Worm (Caenorhabditis elegans) whole organism, L1 larva: ENCODE measurements around the gene R06F6.8.
A peak's percentile ranks its signal among the peaks of the same experiment; 100 is the strongest.

Experiments
- F16B12.6 ChIP-seq: fragments of 150-350 bp; optimal IDR thresholded peaks from 2 replicates; lab custom pipeline; 2014; ENCODE audit warnings: missing biosample characterization, missing genetic modification characterization
- aha-1 ChIP-seq: fragments of 150-350 bp; optimal IDR thresholded peaks from 2 replicates; lab custom pipeline; 2014; ENCODE audit warnings: missing biosample characterization, missing genetic modification characterization
- alr-1 ChIP-seq: fragments of 200-800 bp; sonication (Bioruptor generic); optimal IDR thresholded peaks from 2 replicates; lab custom pipeline; 2018; ENCODE audit warnings: borderline replicate concordance, mild to moderate bottlenecking, missing genetic modification characterization, missing compliant biosample characterization
- aly-2 ChIP-seq: fragments of 150-350 bp; optimal IDR thresholded peaks from 2 replicates; lab custom pipeline; 2014; ENCODE audit warnings: missing biosample characterization, missing genetic modification characterization
- ceh-8 ChIP-seq: fragments of 200-800 bp; sonication (Bioruptor generic); optimal IDR thresholded peaks from 2 replicates; lab custom pipeline; 2018; ENCODE audit warnings: mild to moderate bottlenecking, missing genetic modification characterization, moderate library complexity, missing compliant biosample characterization
- ceh-82 ChIP-seq, 3 experiments: fragments of 150-350 bp in 1 of 3; sonication (generic microtip) in 2 of 3; optimal IDR thresholded peaks; 2 replicates each; lab custom pipeline; 2014 to 2017; ENCODE audit warnings: missing biosample characterization in 3 of 3, missing genetic modification characterization in 3 of 3
- ceh-88 ChIP-seq: fragments of 200-800 bp; sonication (Bioruptor generic); IDR thresholded peaks from 2 replicates; pipeline ENCODE4 v1.3.6; 2022; ENCODE audit warnings: missing genetic modification characterization, missing compliant biosample characterization
- ceh-90 ChIP-seq: sonication (generic microtip); optimal IDR thresholded peaks from 2 replicates; lab custom pipeline; 2016; ENCODE audit warnings: missing genetic modification characterization, missing compliant biosample characterization
- efl-1 ChIP-seq, 4 experiments: fragments of 150-350 bp; optimal IDR thresholded peaks in 3 of 4; peaks in 1 of 4; 1 replicate in 1 of 4; 2 replicates in 3 of 4; lab custom pipeline; 2014; ENCODE audit warnings: missing biosample characterization in 2 of 4, missing genetic modification characterization in 2 of 4, missing genetic modification reagents in 2 of 4
- efl-3 ChIP-seq: fragments of 200-800 bp; sonication (Bioruptor generic); optimal IDR thresholded peaks from 2 replicates; lab custom pipeline; 2018; ENCODE audit warnings: mild to moderate bottlenecking, missing genetic modification characterization, missing compliant biosample characterization
- egl-13 ChIP-seq: sonication (generic microtip); optimal IDR thresholded peaks from 2 replicates; lab custom pipeline; 2016; ENCODE audit warnings: missing genotype, missing genetic modification reagents, missing genetic modification characterization, missing compliant biosample characterization
- egl-27 ChIP-seq, 2 experiments: fragments of 150-350 bp in 1 of 2; sonication (generic microtip); optimal IDR thresholded peaks; 3 replicates each; lab custom pipeline; 2017 to 2018; ENCODE audit warnings: missing biosample characterization in 2 of 2, missing genetic modification characterization in 2 of 2, missing genetic modification reagents in 2 of 2
- elt-3 ChIP-seq, 6 experiments: fragments of 150-350 bp in 1 of 6; sonication (generic microtip); optimal IDR thresholded peaks; 2 replicates each; lab custom pipeline; 2017 to 2018; ENCODE audit warnings: missing biosample characterization in 6 of 6, missing genetic modification characterization in 6 of 6, inconsistent platforms in 1 of 6
- ets-5 ChIP-seq: fragments of 200-800 bp; sonication (Bioruptor generic); IDR thresholded peaks from 2 replicates; pipeline ENCODE4 v1.3.6; 2022; ENCODE audit warnings: missing genetic modification characterization, missing compliant biosample characterization
- fkh-4 ChIP-seq: sonication (generic microtip); optimal IDR thresholded peaks from 2 replicates; lab custom pipeline; 2016; ENCODE audit warnings: missing compliant biosample characterization, missing genetic modification characterization, borderline replicate concordance
- hlh-4 ChIP-seq: sonication (generic microtip); optimal IDR thresholded peaks from 2 replicates; lab custom pipeline; 2016; ENCODE audit warnings: mild to moderate bottlenecking, missing genetic modification characterization, missing compliant biosample characterization
- hpl-2 ChIP-seq: fragments of 150-350 bp; optimal IDR thresholded peaks from 2 replicates; lab custom pipeline; 2014; ENCODE audit warnings: missing biosample characterization, missing genetic modification reagents, missing genetic modification characterization
- irx-1 ChIP-seq: sonication (generic microtip); optimal IDR thresholded peaks from 2 replicates; lab custom pipeline; 2016; ENCODE audit warnings: missing genetic modification characterization, missing compliant biosample characterization
- lin-15B ChIP-seq: fragments of 150-350 bp; sonication (generic microtip); optimal IDR thresholded peaks from 3 replicates; lab custom pipeline; 2014; ENCODE audit warnings: missing biosample characterization, missing genetic modification characterization
- lin-35 ChIP-seq, 2 experiments: fragments of 150-350 bp; optimal IDR thresholded peaks; 2 replicates each; lab custom pipeline; 2014; ENCODE audit warnings: missing biosample characterization in 2 of 2, missing genetic modification characterization in 2 of 2, missing genetic modification reagents in 2 of 2
- lin-39 ChIP-seq: fragments of 150-350 bp; optimal IDR thresholded peaks from 2 replicates; lab custom pipeline; 2014; ENCODE audit warnings: missing biosample characterization, missing genetic modification reagents, missing genetic modification characterization
- lir-3 ChIP-seq: sonication (generic microtip); optimal IDR thresholded peaks from 2 replicates; lab custom pipeline; 2016; ENCODE audit warnings: mild to moderate bottlenecking, missing genetic modification characterization, moderate library complexity, missing compliant biosample characterization; ENCODE audit not compliant: poor library complexity
- lsy-2 ChIP-seq, 2 experiments: fragments of 150-350 bp; optimal IDR thresholded peaks; 2 replicates each; lab custom pipeline; 2014; ENCODE audit warnings: missing biosample characterization in 2 of 2, missing genetic modification characterization in 2 of 2
- mab-9 ChIP-seq: fragments of 200-800 bp; sonication (Bioruptor generic); IDR thresholded peaks from 2 replicates; pipeline ENCODE4 v1.3.6; 2022; ENCODE audit warnings: missing genetic modification reagents, missing genetic modification characterization, missing compliant biosample characterization
- mdl-1 ChIP-seq, 2 experiments: fragments of 150-350 bp; optimal IDR thresholded peaks; 2 replicates each; lab custom pipeline; 2014 to 2017; ENCODE audit warnings: missing biosample characterization in 2 of 2, missing genetic modification characterization in 2 of 2, inconsistent platforms in 1 of 2
- mep-1 ChIP-seq: fragments of 150-350 bp; optimal IDR thresholded peaks from 2 replicates; lab custom pipeline; 2014; ENCODE audit warnings: missing biosample characterization, missing genetic modification characterization
- nhr-11 ChIP-seq: fragments of 150-350 bp; optimal IDR thresholded peaks from 2 replicates; lab custom pipeline; 2014; ENCODE audit warnings: missing biosample characterization, missing genetic modification characterization
- nhr-19 ChIP-seq: fragments of 200-800 bp; sonication (Bioruptor generic); conservative IDR thresholded peaks from 2 replicates; pipeline ENCODE4 v1.3.6; 2022; ENCODE audit warnings: missing genetic modification characterization, missing compliant biosample characterization
- nhr-47 ChIP-seq: sonication (generic microtip); optimal IDR thresholded peaks from 2 replicates; lab custom pipeline; 2016; ENCODE audit warnings: mild to moderate bottlenecking, missing genetic modification characterization, moderate library complexity, missing compliant biosample characterization
- nhr-71 ChIP-seq: sonication (generic microtip); optimal IDR thresholded peaks from 2 replicates; lab custom pipeline; 2016; ENCODE audit warnings: mild to moderate bottlenecking, missing genetic modification characterization, moderate library complexity, missing compliant biosample characterization
- nhr-76 ChIP-seq: sonication (generic microtip); optimal IDR thresholded peaks from 2 replicates; lab custom pipeline; 2017; ENCODE audit warnings: missing biosample characterization, missing genetic modification characterization
- nhr-84 ChIP-seq: sonication (generic microtip); optimal IDR thresholded peaks from 2 replicates; lab custom pipeline; 2017; ENCODE audit warnings: missing biosample characterization, missing genetic modification characterization
- nhr-90 ChIP-seq: sonication (generic microtip); optimal IDR thresholded peaks from 2 replicates; lab custom pipeline; 2016; ENCODE audit warnings: mild to moderate bottlenecking, missing genetic modification characterization, missing compliant biosample characterization; ENCODE audit not compliant: poor library complexity
- pqm-1 ChIP-seq: sonication (generic microtip); optimal IDR thresholded peaks from 3 replicates; lab custom pipeline; 2017; ENCODE audit warnings: missing biosample characterization, missing genetic modification characterization
- rnt-1 ChIP-seq: sonication (generic microtip); optimal IDR thresholded peaks from 2 replicates; lab custom pipeline; 2016; ENCODE audit warnings: mild to moderate bottlenecking, missing genetic modification characterization, moderate library complexity, missing compliant biosample characterization
- skn-1 ChIP-seq: fragments of 150-350 bp; optimal IDR thresholded peaks from 2 replicates; lab custom pipeline; 2014; ENCODE audit warnings: missing biosample characterization, missing genetic modification characterization
- snu-23 ChIP-seq: sonication (generic microtip); optimal IDR thresholded peaks from 2 replicates; lab custom pipeline; 2016; ENCODE audit warnings: missing genetic modification characterization, missing compliant biosample characterization
- sox-4 ChIP-seq: sonication (generic microtip); optimal IDR thresholded peaks from 2 replicates; lab custom pipeline; 2016; ENCODE audit warnings: missing genetic modification characterization, missing compliant biosample characterization
- sup-37 ChIP-seq: fragments of 200-800 bp; sonication (Bioruptor generic); optimal IDR thresholded peaks from 2 replicates; lab custom pipeline; 2018; ENCODE audit warnings: mild to moderate bottlenecking, missing genetic modification characterization, missing compliant biosample characterization
- tbx-2 ChIP-seq: sonication (generic microtip); optimal IDR thresholded peaks from 2 replicates; lab custom pipeline; 2016; ENCODE audit warnings: missing genetic modification characterization, missing compliant biosample characterization
- tlp-1 ChIP-seq: fragments of 150-350 bp; optimal IDR thresholded peaks from 2 replicates; lab custom pipeline; 2014; ENCODE audit warnings: missing biosample characterization, missing genetic modification characterization
- unc-30 ChIP-seq: sonication (generic microtip); optimal IDR thresholded peaks from 2 replicates; lab custom pipeline; 2017; ENCODE audit warnings: missing biosample characterization, missing genetic modification characterization
- unc-62 ChIP-seq: fragments of 150-350 bp; optimal IDR thresholded peaks from 2 replicates; lab custom pipeline; 2014; ENCODE audit warnings: missing biosample characterization, missing genetic modification reagents, missing genetic modification characterization
- unc-86 ChIP-seq: sonication (generic microtip); optimal IDR thresholded peaks from 2 replicates; lab custom pipeline; 2016; ENCODE audit warnings: missing genetic modification characterization, missing compliant biosample characterization
- unc-98 ChIP-seq: fragments of 200-800 bp; sonication (Bioruptor generic); IDR thresholded peaks from 2 replicates; pipeline ENCODE4 v1.3.6; 2022; ENCODE audit warnings: missing genetic modification characterization, missing compliant biosample characterization
- vab-15 ChIP-seq: sonication (generic microtip); optimal IDR thresholded peaks from 2 replicates; lab custom pipeline; 2017; ENCODE audit warnings: missing genotype, mild to moderate bottlenecking, missing genetic modification characterization, missing compliant biosample characterization
- zag-1 ChIP-seq: fragments of 150-350 bp; optimal IDR thresholded peaks from 2 replicates; lab custom pipeline; 2014; ENCODE audit warnings: missing biosample characterization, missing genetic modification characterization
- ztf-11 ChIP-seq, 2 experiments: sonication (generic microtip); optimal IDR thresholded peaks; 2 replicates each; lab custom pipeline; 2016 to 2017; ENCODE audit warnings: missing genetic modification characterization in 2 of 2, missing biosample characterization in 1 of 2, missing compliant biosample characterization in 1 of 2

Gene R06F6.8

ce11 chrII:10868670-10869246 lies 49.0 kb upstream of the R06F6.8 start, which contains the start of the genes gmps-1 and cap-2 (continued):
- peak; percentile 91 for TF ChIP-seq lir-3 (tag; lab: Kevin White, UChicago)
- no peak for TF ChIP-seq hlh-4 (tag; lab: Kevin White, UChicago)
- TF ChIP-seq elt-3 (tag; optimal IDR thresholded peaks at IDR 0.05; lab: Kevin White, UChicago) = peak in 4 of 6 experiments; percentile 23 to 86 (median 46)
- TF ChIP-seq lin-15B (tag; lab: Kevin White, UChicago) = peak; percentile 81
- peak; percentile 85 for TF ChIP-seq aha-1 (tag; lab: Kevin White, UChicago)
- TF ChIP-seq sox-4 (tag; lab: Kevin White, UChicago) = peak; percentile 91
- peak; percentile 100 for TF ChIP-seq lsy-2 (tag; optimal IDR thresholded peaks at IDR 0.05; lab: Kevin White, UChicago)
- peak; percentile 92 for TF ChIP-seq nhr-11
- peak; percentile 96 for TF ChIP-seq skn-1 (tag; lab: Kevin White, UChicago)
- TF ChIP-seq ceh-88 (GFP tag; lab: Robert Waterston, UW) = peak; percentile 92
- no peak for TF ChIP-seq ets-5 (GFP tag; lab: Robert Waterston, UW)
- TF ChIP-seq irx-1 = peak; percentile 97

- TF ChIP-seq ceh-8 = no peak
- TF ChIP-seq ets-5 (GFP tag; lab: Robert Waterston, UW) = no peak
- TF ChIP-seq tbx-2 (tag; lab: Kevin White, UChicago) = no peak
- TF ChIP-seq sup-37 (GFP tag; lab: Kevin White, UChicago) = no peak
- no peak for TF ChIP-seq efl-3
- no peak for TF ChIP-seq nhr-19
- no peak for TF ChIP-seq egl-27 (tag; optimal IDR thresholded peaks at IDR 0.05; lab: Kevin White, UChicago)
- TF ChIP-seq unc-86 (tag; lab: Kevin White, UChicago) = no peak
- no peak for TF ChIP-seq lin-39 (tag; lab: Kevin White, UChicago)
- TF ChIP-seq mab-9 = no peak
- TF ChIP-seq mdl-1 (tag; optimal IDR thresholded peaks at IDR 0.05; lab: Kevin White, UChicago) = no peak
- peak; percentile 0 to 8 for TF ChIP-seq lin-35 (GFP tag; optimal IDR thresholded peaks at IDR 0.05; lab: Kevin White, UChicago)
- TF ChIP-seq zag-1 (tag; lab: Kevin White, UChicago) = no peak
- TF ChIP-seq nhr-76 (tag; lab: Kevin White, UChicago) = no peak
- TF ChIP-seq unc-62 (GFP tag; lab: Kevin White, UChicago) = no peak
- TF ChIP-seq elt-3 (tag; optimal IDR thresholded peaks at IDR 0.05; lab: Kevin White, UChicago) = no peak
- TF ChIP-seq egl-13 (tag; lab: Kevin White, UChicago) = no peak
- no peak for TF ChIP-seq tlp-1 (tag; lab: Kevin White, UChicago)
- TF ChIP-seq F16B12.6 (tag; lab: Kevin White, UChicago) = no peak
- peak; percentile 62 to 81 for TF ChIP-seq lsy-2 (tag; optimal IDR thresholded peaks at IDR 0.05; lab: Kevin White, UChicago)
- TF ChIP-seq pqm-1 (tag; lab: Kevin White, UChicago) = no peak
- TF ChIP-seq unc-30 (tag; lab: Kevin White, UChicago) = no peak
- TF ChIP-seq snu-23 (GFP tag; lab: Kevin White, UChicago) = peak; percentile 51
- peak; percentile 57 for TF ChIP-seq nhr-71
- no peak for TF ChIP-seq fkh-4 (tag; lab: Kevin White, UChicago)
- TF ChIP-seq vab-15 (tag; lab: Kevin White, UChicago) = no peak
- no peak for TF ChIP-seq nhr-90 (tag; lab: Kevin White, UChicago)
- no peak; the same call in 1 of the 2 replicates for TF ChIP-seq unc-98 (GFP tag; lab: Robert Waterston, UW)
- TF ChIP-seq ztf-11 (tag; optimal IDR thresholded peaks at IDR 0.05; lab: Kevin White, UChicago) = no peak
- TF ChIP-seq ceh-90 = no peak
- peak in 1 of 3 experiments; percentile 11 for TF ChIP-seq ceh-82 (tag; optimal IDR thresholded peaks at IDR 0.05; lab: Kevin White, UChicago)
- TF ChIP-seq lir-3 (tag; lab: Kevin White, UChicago) = no peak
- TF ChIP-seq nhr-84 = no peak
- no peak for TF ChIP-seq hpl-2 (GFP tag; lab: Kevin White, UChicago)
- peak; percentile 14 for TF ChIP-seq nhr-47 (tag; lab: Kevin White, UChicago)
- TF ChIP-seq aly-2 (tag; lab: Kevin White, UChicago) = no peak
- peak; percentile 57 for TF ChIP-seq rnt-1 (tag; lab: Kevin White, UChicago)
- TF ChIP-seq hlh-4 (tag; lab: Kevin White, UChicago) = no peak
- TF ChIP-seq alr-1 (tag; lab: Kevin White, UChicago) = no peak
- no peak for TF ChIP-seq nhr-11
- TF ChIP-seq efl-1 (optimal IDR thresholded peaks at IDR 0.05; lab: Kevin White, UChicago) = peak; percentile 33 to 42
- TF ChIP-seq efl-1 (GFP tag; optimal IDR thresholded peaks at IDR 0.05 in 1 of 2; lab: Kevin White, UChicago) = no peak
- peak; percentile 55 for TF ChIP-seq mep-1 (tag; lab: Kevin White, UChicago)
- no peak for TF ChIP-seq aha-1 (tag; lab: Kevin White, UChicago)
These were observed 47.4 kb upstream of the R06F6.8 start for ce11 chrII:10867219-10867618.
